Worm (Caenorhabditis elegans) whole organism, midembryonic: Measurements from ENCODE around the gene slc-17.8.

ENCODE experiments used
- T22C8.4 ChIP-seq: fragments of 200-800 bp; sonication (Bioruptor generic); IDR thresholded peaks from 2 replicates; pipeline ENCODE4 v1.3.6; 2022; ENCODE audit warnings: missing genetic modification characterization, missing compliant biosample characterization
- cog-1 ChIP-seq: sonication (generic microtip); optimal IDR thresholded peaks from 2 replicates; lab custom pipeline; 2016; ENCODE audit warnings: missing genetic modification characterization, missing compliant biosample characterization
- flt-1 ChIP-seq: fragments of 200-800 bp; sonication (Bioruptor generic); IDR thresholded peaks from 2 replicates; pipeline ENCODE4 v1.3.6; 2022; ENCODE audit warnings: missing genetic modification characterization, missing compliant biosample characterization
- med-1 ChIP-seq: sonication (generic microtip); optimal IDR thresholded peaks from 2 replicates; lab custom pipeline; 2017; ENCODE audit warnings: missing genetic modification characterization, mild to moderate bottlenecking, missing compliant biosample characterization, antibody characterized with exemption, missing genetic modification reagents; ENCODE audit not compliant: insufficient read depth
- ref-1 ChIP-seq: fragments of 200-800 bp; sonication (Bioruptor generic); conservative IDR thresholded peaks from 2 replicates; pipeline ENCODE4 v1.3.6; 2022; ENCODE audit warnings: missing genetic modification reagents, missing genetic modification characterization, missing compliant biosample characterization
- ztf-23 ChIP-seq: fragments of 200-800 bp; sonication (Bioruptor generic); IDR thresholded peaks from 2 replicates; pipeline ENCODE4 v1.3.6; 2022; ENCODE audit warnings: missing genetic modification reagents, missing genetic modification characterization, missing compliant biosample characterization

- TF ChIP-seq med-1 (no peak), ztf-23 (GFP tag; lab: Robert Waterston, UW) (no peak), ref-1 (GFP tag; lab: Robert Waterston, UW) (no peak), cog-1 (tag; lab: Kevin White, UChicago) (no peak), flt-1 (GFP tag; lab: Robert Waterston, UW) (no peak), T22C8.4 (no peak)
Observed at ce11 chrV:8569841-8570361, 24.5 kb upstream of the slc-17.8 start, which contains the start of the genes F25G6.9 and symk-1.
